Worm (Caenorhabditis elegans) whole organism, L4/young adult: ENCODE measurements around the gene lec-10.

Experiments used
- W03F9.2 ChIP-seq: fragments of 150-350 bp; optimal IDR thresholded peaks from 2 replicates; lab custom pipeline; 2014; ENCODE audit warnings: missing biosample characterization, missing genetic modification characterization
- dao-5 ChIP-seq: sonication (generic microtip); optimal IDR thresholded peaks from 2 replicates; lab custom pipeline; 2016; ENCODE audit warnings: missing genotype, missing genetic modification characterization, moderate library complexity, missing compliant biosample characterization
- him-1 ChIP-seq: sonication (generic microtip); optimal IDR thresholded peaks from 2 replicates; lab custom pipeline; 2016; ENCODE audit warnings: missing genotype, missing genetic modification reagents, missing genetic modification characterization, missing compliant biosample characterization

- TF ChIP-seq him-1 (tag; lab: Kevin White, UChicago) (no peak), dao-5 (tag; lab: Kevin White, UChicago) (no peak), W03F9.2 (tag; lab: Kevin White, UChicago) (no peak)
Observed at ce11 chrV:6471208-6471607, 17.7 kb downstream of the lec-10 start.
